Worm (Caenorhabditis elegans) whole organism, late embryonic: ENCODE results near the gene F47B7.2.

Experiments used
- C38D4.7 ChIP-seq: fragments of 200-800 bp; sonication (Bioruptor generic); optimal IDR thresholded peaks from 2 replicates; lab custom pipeline; 2018; ENCODE audit warnings: mild to moderate bottlenecking, missing genetic modification characterization, moderate library complexity, missing compliant biosample characterization
- F13H6.1 ChIP-seq: sonication (generic microtip); optimal IDR thresholded peaks from 2 replicates; lab custom pipeline; 2016; ENCODE audit warnings: missing genetic modification characterization, missing compliant biosample characterization
- K02D7.2 ChIP-seq: sonication (generic microtip); optimal IDR thresholded peaks from 2 replicates; lab custom pipeline; 2017; ENCODE audit warnings: mild to moderate bottlenecking, missing genetic modification characterization, missing compliant biosample characterization
- K09A11.1 ChIP-seq: sonication (generic microtip); optimal IDR thresholded peaks from 2 replicates; lab custom pipeline; 2017; ENCODE audit warnings: antibody characterized with exemption, mild to moderate bottlenecking, missing genetic modification characterization, missing compliant biosample characterization; ENCODE audit not compliant: insufficient read depth
- Y22D7AL.16 ChIP-seq: sonication (generic microtip); optimal IDR thresholded peaks from 2 replicates; lab custom pipeline; 2016; ENCODE audit warnings: missing genetic modification characterization, missing compliant biosample characterization
- ahr-1 ChIP-seq: sonication (generic microtip); optimal IDR thresholded peaks from 2 replicates; lab custom pipeline; 2016; ENCODE audit warnings: missing genetic modification characterization, missing compliant biosample characterization
- ceh-18 ChIP-seq: sonication (generic microtip); optimal IDR thresholded peaks from 2 replicates; lab custom pipeline; 2016; ENCODE audit warnings: missing genetic modification characterization, missing compliant biosample characterization
- ceh-2 ChIP-seq: sonication (generic microtip); optimal IDR thresholded peaks from 2 replicates; lab custom pipeline; 2016; ENCODE audit warnings: missing genotype, missing genetic modification characterization, missing compliant biosample characterization
- ceh-22 ChIP-seq: sonication (generic microtip); optimal IDR thresholded peaks from 2 replicates; lab custom pipeline; 2017; ENCODE audit warnings: missing biosample characterization, missing genetic modification characterization
- ceh-34 ChIP-seq: sonication (generic microtip); optimal IDR thresholded peaks from 2 replicates; lab custom pipeline; 2016; ENCODE audit warnings: mild to moderate bottlenecking, missing genetic modification characterization, missing compliant biosample characterization
- ceh-45 ChIP-seq: fragments of 200-800 bp; sonication (Bioruptor generic); IDR thresholded peaks from 2 replicates; pipeline ENCODE4 v1.3.6; 2022; ENCODE audit warnings: missing genetic modification reagents, missing genetic modification characterization, missing compliant biosample characterization
- ceh-48 ChIP-seq: sonication (generic microtip); optimal IDR thresholded peaks from 2 replicates; lab custom pipeline; 2016; ENCODE audit warnings: missing genetic modification characterization, inconsistent platforms, missing compliant biosample characterization
- ceh-6 ChIP-seq: fragments of 200-800 bp; sonication (Bioruptor generic); optimal IDR thresholded peaks from 2 replicates; lab custom pipeline; 2018; ENCODE audit warnings: mild to moderate bottlenecking, missing genetic modification characterization, missing compliant biosample characterization
- ceh-9 ChIP-seq: sonication (generic microtip); optimal IDR thresholded peaks from 2 replicates; lab custom pipeline; 2016; ENCODE audit warnings: mild to moderate bottlenecking, missing genetic modification characterization, inconsistent platforms, missing compliant biosample characterization
- che-1 ChIP-seq: sonication (generic microtip); optimal IDR thresholded peaks from 2 replicates; lab custom pipeline; 2016; ENCODE audit warnings: mild to moderate bottlenecking, missing genetic modification characterization, missing compliant biosample characterization
- elt-2 ChIP-seq: sonication (generic microtip); optimal IDR thresholded peaks from 2 replicates; lab custom pipeline; 2016; ENCODE audit warnings: missing genetic modification reagents, missing genetic modification characterization, missing compliant biosample characterization
- ets-4 ChIP-seq: sonication (generic microtip); optimal IDR thresholded peaks from 2 replicates; lab custom pipeline; 2016; ENCODE audit warnings: missing genetic modification characterization, missing compliant biosample characterization
- fax-1 ChIP-seq: sonication (generic microtip); optimal IDR thresholded peaks from 2 replicates; lab custom pipeline; 2016; ENCODE audit warnings: missing genotype, missing genetic modification characterization, missing compliant biosample characterization
- fkh-10 ChIP-seq: fragments of 150-350 bp; optimal IDR thresholded peaks from 2 replicates; lab custom pipeline; 2014; ENCODE audit warnings: missing biosample characterization, missing genetic modification reagents, missing genetic modification characterization
- hlh-13 ChIP-seq: fragments of 200-800 bp; sonication (Bioruptor generic); optimal IDR thresholded peaks from 2 replicates; lab custom pipeline; 2018; ENCODE audit warnings: mild to moderate bottlenecking, missing genetic modification characterization, missing compliant biosample characterization
- hlh-15 ChIP-seq: sonication (generic microtip); optimal IDR thresholded peaks from 2 replicates; lab custom pipeline; 2016; ENCODE audit warnings: missing genetic modification characterization, missing compliant biosample characterization
- hlh-30 ChIP-seq: sonication (generic microtip); optimal IDR thresholded peaks from 2 replicates; lab custom pipeline; 2017; ENCODE audit warnings: antibody characterized with exemption, missing genetic modification characterization, missing compliant biosample characterization; ENCODE audit not compliant: insufficient read depth
- hlh-8 ChIP-seq: sonication (generic microtip); optimal IDR thresholded peaks from 2 replicates; lab custom pipeline; 2016; ENCODE audit warnings: missing genotype, missing genetic modification characterization, missing compliant biosample characterization
- lim-6 ChIP-seq: sonication (generic microtip); optimal IDR thresholded peaks from 2 replicates; lab custom pipeline; 2016; ENCODE audit warnings: missing genetic modification characterization, missing compliant biosample characterization
- lin-11 ChIP-seq: fragments of 200-800 bp; sonication (Bioruptor generic); optimal IDR thresholded peaks from 2 replicates; lab custom pipeline; 2018; ENCODE audit warnings: mild to moderate bottlenecking, missing genetic modification characterization, missing compliant biosample characterization
- nhr-11 ChIP-seq: fragments of 150-350 bp; optimal IDR thresholded peaks from 2 replicates; lab custom pipeline; 2014; ENCODE audit warnings: missing biosample characterization, missing genetic modification characterization
- nhr-232 ChIP-seq: sonication (generic microtip); optimal IDR thresholded peaks from 2 replicates; lab custom pipeline; 2016; ENCODE audit warnings: missing genetic modification characterization, missing compliant biosample characterization
- odd-2 ChIP-seq: sonication (generic microtip); optimal IDR thresholded peaks from 2 replicates; lab custom pipeline; 2017; ENCODE audit warnings: antibody characterized with exemption, mild to moderate bottlenecking, missing genetic modification characterization, missing compliant biosample characterization
- pag-3 ChIP-seq: sonication (generic microtip); optimal IDR thresholded peaks from 2 replicates; lab custom pipeline; 2016; ENCODE audit warnings: missing compliant biosample characterization, missing genetic modification characterization, borderline replicate concordance
- pat-9 ChIP-seq: fragments of 200-800 bp; sonication (Bioruptor generic); optimal IDR thresholded peaks from 2 replicates; lab custom pipeline; 2018; ENCODE audit warnings: mild to moderate bottlenecking, missing genetic modification characterization, moderate library complexity, missing compliant biosample characterization
- pax-1 ChIP-seq: fragments of 150-350 bp; optimal IDR thresholded peaks from 2 replicates; lab custom pipeline; 2014; ENCODE audit warnings: missing biosample characterization, missing genetic modification characterization
- pha-4 ChIP-seq: fragments of 150-350 bp; optimal IDR thresholded peaks from 2 replicates; lab custom pipeline; 2018; ENCODE audit warnings: missing biosample characterization, missing genetic modification reagents, missing genetic modification characterization
- pros-1 ChIP-seq: fragments of 150-350 bp; optimal IDR thresholded peaks from 2 replicates; lab custom pipeline; 2014; ENCODE audit warnings: missing biosample characterization, missing genetic modification reagents, missing genetic modification characterization
- ref-2 ChIP-seq: sonication (generic microtip); optimal IDR thresholded peaks from 2 replicates; lab custom pipeline; 2016; ENCODE audit warnings: missing genetic modification characterization, missing compliant biosample characterization
- rnt-1 ChIP-seq: sonication (generic microtip); optimal IDR thresholded peaks from 2 replicates; lab custom pipeline; 2016; ENCODE audit warnings: missing genetic modification characterization, missing compliant biosample characterization
- sox-2 ChIP-seq: fragments of 200-800 bp; sonication (Bioruptor generic); IDR thresholded peaks from 2 replicates; pipeline ENCODE4 v1.3.6; 2022; ENCODE audit warnings: missing genetic modification reagents, missing genetic modification characterization, missing compliant biosample characterization
- sox-4 ChIP-seq: sonication (generic microtip); optimal IDR thresholded peaks from 2 replicates; lab custom pipeline; 2017; ENCODE audit warnings: mild to moderate bottlenecking, missing genetic modification characterization, inconsistent platforms, missing compliant biosample characterization
- tbx-2 ChIP-seq: sonication (generic microtip); optimal IDR thresholded peaks from 2 replicates; lab custom pipeline; 2016; ENCODE audit warnings: missing genetic modification characterization, missing compliant biosample characterization
- ttx-3 ChIP-seq: sonication (generic microtip); optimal IDR thresholded peaks from 2 replicates; lab custom pipeline; 2016; ENCODE audit warnings: missing genetic modification reagents, missing genetic modification characterization, missing compliant biosample characterization
- unc-42 ChIP-seq: sonication (generic microtip); optimal IDR thresholded peaks from 2 replicates; lab custom pipeline; 2016; ENCODE audit warnings: missing genotype, missing genetic modification characterization, missing compliant biosample characterization
- unc-55 ChIP-seq: sonication (generic microtip); optimal IDR thresholded peaks from 2 replicates; lab custom pipeline; 2017; ENCODE audit warnings: missing biosample characterization, missing genetic modification reagents, missing genetic modification characterization
- unc-86 ChIP-seq: sonication (generic microtip); optimal IDR thresholded peaks from 2 replicates; lab custom pipeline; 2016; ENCODE audit warnings: missing genetic modification characterization, missing compliant biosample characterization
- zip-5 ChIP-seq: sonication (generic microtip); optimal IDR thresholded peaks from 2 replicates; lab custom pipeline; 2016; ENCODE audit warnings: missing genetic modification characterization, missing compliant biosample characterization
- ztf-16 ChIP-seq: sonication (generic microtip); optimal IDR thresholded peaks from 2 replicates; lab custom pipeline; 2017; ENCODE audit warnings: missing genetic modification characterization, missing compliant biosample characterization

Gene F47B7.2

ce11 chrX:3752443-3752842 lies 20.1 kb upstream of the F47B7.2 start:
- TF ChIP-seq elt-2 (no peak), F13H6.1 (no peak), pax-1 (tag; lab: Kevin White, UChicago) (no peak), nhr-232 (tag; lab: Kevin White, UChicago) (no peak)

DNA sequence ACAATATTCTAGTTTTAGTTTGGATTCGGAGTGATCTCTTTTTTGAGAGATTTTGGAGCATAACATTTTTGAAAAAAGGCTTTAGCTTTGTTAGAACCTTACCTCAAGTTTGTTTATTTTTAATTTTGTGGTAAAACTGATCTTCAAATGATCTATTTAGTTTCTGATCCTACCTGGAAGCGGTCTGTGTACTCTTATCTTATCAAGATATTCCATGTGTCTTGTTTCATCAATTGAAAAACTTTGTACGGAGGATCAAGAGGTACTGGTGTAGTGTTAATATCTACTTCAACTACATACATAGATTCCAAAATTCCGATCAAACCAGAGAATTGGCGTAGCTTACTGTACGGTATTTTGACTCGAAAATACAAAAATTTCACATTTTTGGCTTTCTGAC lies 16.8 kb upstream of the F47B7.2 start:
- TF ChIP-seq ceh-45 (GFP tag; lab: Robert Waterston, UW) = no peak
- TF ChIP-seq ceh-6 (GFP tag; lab: Kevin White, UChicago) = no peak
- no peak for TF ChIP-seq zip-5 (tag; lab: Kevin White, UChicago)
- no peak for TF ChIP-seq pha-4
- no peak for TF ChIP-seq ets-4 (tag; lab: Kevin White, UChicago)
- TF ChIP-seq unc-55 = no peak
- TF ChIP-seq Y22D7AL.16 = no peak
- TF ChIP-seq unc-42 (tag; lab: Kevin White, UChicago) = no peak
- TF ChIP-seq ceh-22 (tag; lab: Kevin White, UChicago) = no peak
- no peak for TF ChIP-seq rnt-1 (tag; lab: Kevin White, UChicago)
- TF ChIP-seq pat-9 (tag; lab: Kevin White, UChicago) = no peak
- TF ChIP-seq fkh-10 (GFP tag; lab: Kevin White, UChicago) = no peak
- no peak for TF ChIP-seq hlh-30 (tag; lab: Kevin White, UChicago)
- TF ChIP-seq ttx-3 (tag; lab: Kevin White, UChicago) = no peak
- no peak for TF ChIP-seq K02D7.2 (tag; lab: Kevin White, UChicago)
- TF ChIP-seq, all 69 proteins: peak for 0

ce11 chrX:3756238-3756637 lies 16.3 kb upstream of the F47B7.2 start:
- TF ChIP-seq ceh-34 (tag; lab: Kevin White, UChicago) = no peak

- TF ChIP-seq ceh-48 (tag; lab: Kevin White, UChicago) = no peak
- no peak for TF ChIP-seq sox-4 (tag; lab: Kevin White, UChicago)
- no peak for TF ChIP-seq ttx-3 (tag; lab: Kevin White, UChicago)
- TF ChIP-seq nhr-232 (tag; lab: Kevin White, UChicago) = no peak
- TF ChIP-seq F13H6.1 = no peak
- TF ChIP-seq ceh-34 (tag; lab: Kevin White, UChicago) = no peak
- no peak for TF ChIP-seq ref-2 (tag; lab: Kevin White, UChicago)
- no peak for TF ChIP-seq pros-1 (tag; lab: Kevin White, UChicago)
- no peak for TF ChIP-seq ceh-9
- no peak for TF ChIP-seq ceh-22 (tag; lab: Kevin White, UChicago)
- TF ChIP-seq elt-2 = no peak
- TF ChIP-seq odd-2 = no peak
- no peak for TF ChIP-seq C38D4.7 (GFP tag; lab: Kevin White, UChicago)
- TF ChIP-seq unc-86 (tag; lab: Kevin White, UChicago) = no peak
- TF ChIP-seq sox-2 (GFP tag; lab: Robert Waterston, UW) = no peak
- no peak for TF ChIP-seq fax-1 (tag; lab: Kevin White, UChicago)
Observed at ce11 chrX:3758399-3758798, 14.2 kb upstream of the F47B7.2 start, which contains the start of gene T14G12.12. T14G12.12 (minus strand) TSS chrX:3758499.

DNA sequence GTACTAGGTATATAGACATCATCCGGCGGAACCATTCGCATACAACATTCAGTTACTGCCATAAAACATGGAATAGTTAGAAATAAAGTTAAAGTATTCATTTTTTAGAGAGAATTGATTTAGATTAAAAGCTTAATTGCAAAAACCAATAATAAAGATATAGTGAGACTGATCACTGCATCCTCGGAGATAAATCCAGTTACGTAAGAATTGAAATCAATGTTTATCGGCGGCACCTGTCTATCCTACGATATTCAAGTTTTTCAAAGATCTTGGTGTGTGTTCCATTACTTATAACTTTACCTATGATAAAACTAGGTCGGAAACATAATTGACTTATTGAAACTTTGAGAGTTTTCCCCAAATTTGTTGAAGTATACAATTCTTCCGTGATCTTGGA lies 13.2 kb upstream of the F47B7.2 start, which contains the start of gene T14G12.6:
Gene T14G12.6 (minus strand): TSS at position 101 of the 400 bp plus-strand sequence.
- TF ChIP-seq ceh-2 (tag; lab: Kevin White, UChicago) (no peak), ceh-45 (GFP tag; lab: Robert Waterston, UW) (no peak), hlh-13 (GFP tag; lab: Kevin White, UChicago) (no peak), K09A11.1 (tag; lab: Kevin White, UChicago) (no peak), hlh-8 (tag; lab: Kevin White, UChicago) (no peak), ahr-1 (tag; lab: Kevin White, UChicago) (no peak), nhr-232 (tag; lab: Kevin White, UChicago) (no peak), ceh-18 (tag; lab: Kevin White, UChicago) (no peak), pha-4 (no peak), hlh-15 (no peak), elt-2 (no peak), lim-6 (tag; lab: Kevin White, UChicago) (no peak), ref-2 (tag; lab: Kevin White, UChicago) (no peak), ztf-16 (tag; lab: Kevin White, UChicago) (no peak), pag-3 (tag; lab: Kevin White, UChicago) (no peak), zip-5 (tag; lab: Kevin White, UChicago) (no peak), lin-11 (no peak), tbx-2 (no peak), nhr-11 (no peak), che-1 (no peak)
